Worm (Caenorhabditis elegans) whole organism, early embryonic: Measurements from ENCODE around the gene C03E10.3.

Source experiments
- ama-1 ChIP-seq: fragments of 150-350 bp; optimal IDR thresholded peaks from 2 replicates; lab custom pipeline; 2014
- ceh-13 ChIP-seq: fragments of 200-800 bp; sonication (Bioruptor generic); optimal IDR thresholded peaks from 2 replicates; lab custom pipeline; 2018; ENCODE audit warnings: mild to moderate bottlenecking, missing genetic modification characterization, missing compliant biosample characterization
- ceh-36 ChIP-seq: sonication (generic microtip); optimal IDR thresholded peaks from 2 replicates; lab custom pipeline; 2016; ENCODE audit warnings: missing genetic modification characterization, inconsistent platforms, missing compliant biosample characterization
- ets-7 ChIP-seq: sonication (generic microtip); optimal IDR thresholded peaks from 2 replicates; lab custom pipeline; 2016; ENCODE audit warnings: missing genotype, missing genetic modification characterization, missing compliant biosample characterization
- hmg-4 ChIP-seq: fragments of 200-800 bp; sonication (Bioruptor generic); optimal IDR thresholded peaks from 2 replicates; lab custom pipeline; 2018; ENCODE audit warnings: mild to moderate bottlenecking, missing genetic modification characterization, missing compliant biosample characterization
- scrt-1 ChIP-seq: fragments of 200-800 bp; sonication (Bioruptor generic); IDR thresholded peaks from 2 replicates; pipeline ENCODE4 v1.3.6; 2022; ENCODE audit warnings: missing genetic modification characterization, missing compliant biosample characterization
- tbx-11 ChIP-seq: fragments of 200-800 bp; sonication (Bioruptor generic); IDR thresholded peaks from 2 replicates; pipeline ENCODE4 v1.3.6; 2022; ENCODE audit warnings: missing genetic modification characterization, missing compliant biosample characterization
- tbx-37 ChIP-seq: fragments of 200-800 bp; sonication (Bioruptor generic); conservative IDR thresholded peaks from 2 replicates; pipeline ENCODE4 v1.3.6; 2022; ENCODE audit warnings: missing genetic modification reagents, missing genetic modification characterization, missing compliant biosample characterization

DNA sequence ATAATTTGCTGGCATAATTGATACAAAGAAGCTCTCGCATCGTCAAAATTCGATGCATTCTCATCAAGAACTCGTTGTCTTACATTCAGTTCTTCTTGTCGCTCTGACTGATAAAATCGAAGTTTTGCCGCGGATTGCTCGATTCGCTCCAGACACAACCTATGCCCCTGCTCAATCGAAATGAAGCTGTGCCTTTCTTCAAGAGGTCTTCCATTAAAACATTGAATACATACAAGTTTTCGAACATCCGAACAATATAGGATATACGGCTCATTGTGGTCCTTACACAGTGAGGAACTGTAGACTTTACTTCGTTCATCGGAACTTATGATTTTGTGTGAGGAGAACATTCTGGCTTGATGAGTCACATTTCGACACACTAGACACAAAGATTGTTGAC is 34.6 kb downstream of the C03E10.3 start:
- no peak for TF ChIP-seq ama-1 (lab: Kevin White, UChicago)
- TF ChIP-seq scrt-1 (GFP tag; lab: Robert Waterston, UW), result no peak
- no peak for TF ChIP-seq ceh-36
- no peak for TF ChIP-seq tbx-37 (GFP tag; lab: Robert Waterston, UW)
- TF ChIP-seq tbx-11 (GFP tag; lab: Robert Waterston, UW), result no peak
- TF ChIP-seq hmg-4, result no peak
- TF ChIP-seq ceh-13 (GFP tag; lab: Kevin White, UChicago), result no peak
- TF ChIP-seq ets-7 (tag; lab: Kevin White, UChicago), result no peak
